Worm (Caenorhabditis elegans) whole organism, early embryonic: Measurements from ENCODE around the gene ceh-30.

Experiments used
- B0310.2 ChIP-seq: sonication (generic microtip); optimal IDR thresholded peaks from 2 replicates; lab custom pipeline; 2016; ENCODE audit warnings: mild to moderate bottlenecking, missing genetic modification characterization, missing compliant biosample characterization
- F13C5.2 ChIP-seq: sonication (generic microtip); optimal IDR thresholded peaks from 2 replicates; lab custom pipeline; 2017; ENCODE audit warnings: mild to moderate bottlenecking, missing genetic modification characterization, inconsistent platforms, missing compliant biosample characterization
- aly-1 ChIP-seq: sonication (generic microtip); optimal IDR thresholded peaks from 2 replicates; lab custom pipeline; 2016; ENCODE audit warnings: missing genetic modification characterization, missing compliant biosample characterization
- ama-1 ChIP-seq: fragments of 150-350 bp; optimal IDR thresholded peaks from 2 replicates; lab custom pipeline; 2014
- ceh-13 ChIP-seq: fragments of 200-800 bp; sonication (Bioruptor generic); optimal IDR thresholded peaks from 2 replicates; lab custom pipeline; 2018; ENCODE audit warnings: mild to moderate bottlenecking, missing genetic modification characterization, missing compliant biosample characterization
- ceh-36 ChIP-seq: sonication (generic microtip); optimal IDR thresholded peaks from 2 replicates; lab custom pipeline; 2016; ENCODE audit warnings: missing genetic modification characterization, inconsistent platforms, missing compliant biosample characterization
- ets-7 ChIP-seq: sonication (generic microtip); optimal IDR thresholded peaks from 2 replicates; lab custom pipeline; 2016; ENCODE audit warnings: missing genotype, missing genetic modification characterization, missing compliant biosample characterization
- flt-1 ChIP-seq: fragments of 200-800 bp; sonication (Bioruptor generic); IDR thresholded peaks from 2 replicates; pipeline ENCODE4 v1.3.6; 2022; ENCODE audit warnings: missing genetic modification characterization, missing compliant biosample characterization
- hmbx-1 ChIP-seq: sonication (generic microtip); optimal IDR thresholded peaks from 2 replicates; lab custom pipeline; 2016; ENCODE audit warnings: mild to moderate bottlenecking, missing genetic modification characterization, missing compliant biosample characterization
- hmg-4 ChIP-seq: fragments of 200-800 bp; sonication (Bioruptor generic); optimal IDR thresholded peaks from 2 replicates; lab custom pipeline; 2018; ENCODE audit warnings: mild to moderate bottlenecking, missing genetic modification characterization, missing compliant biosample characterization
- pes-1 ChIP-seq: fragments of 200-800 bp; sonication (Bioruptor generic); IDR thresholded peaks from 2 replicates; pipeline ENCODE4 v1.3.6; 2022; ENCODE audit warnings: missing genetic modification reagents, missing genetic modification characterization, missing compliant biosample characterization
- scrt-1 ChIP-seq: fragments of 200-800 bp; sonication (Bioruptor generic); IDR thresholded peaks from 2 replicates; pipeline ENCODE4 v1.3.6; 2022; ENCODE audit warnings: missing genetic modification characterization, missing compliant biosample characterization
- tbx-37 ChIP-seq: fragments of 200-800 bp; sonication (Bioruptor generic); conservative IDR thresholded peaks from 2 replicates; pipeline ENCODE4 v1.3.6; 2022; ENCODE audit warnings: missing genetic modification reagents, missing genetic modification characterization, missing compliant biosample characterization
- tra-4 ChIP-seq: sonication (generic microtip); optimal IDR thresholded peaks from 2 replicates; lab custom pipeline; 2017; ENCODE audit warnings: missing genetic modification characterization, missing compliant biosample characterization

ce11 chrX:3102165-3102564 is 38.8 kb downstream of the ceh-30 start, which contains the start of gene ztf-13:
- TF ChIP-seq ama-1 (lab: Kevin White, UChicago) (no peak), pes-1 (no peak), ceh-13 (GFP tag; lab: Kevin White, UChicago) (no peak), hmbx-1 (tag; lab: Kevin White, UChicago) (no peak), aly-1 (tag; lab: Kevin White, UChicago) (no peak), ceh-36 (no peak), F13C5.2 (no peak), flt-1 (GFP tag; lab: Robert Waterston, UW) (no peak), tbx-37 (GFP tag; lab: Robert Waterston, UW) (no peak), tra-4 (no peak), scrt-1 (no peak), B0310.2 (tag; lab: Kevin White, UChicago) (no peak), hmg-4 (GFP tag; lab: Kevin White, UChicago) (no peak), ets-7 (tag; lab: Kevin White, UChicago) (no peak)
